Fruit fly (Drosophila melanogaster) whole organism, embryonic: ENCODE results near the gene CG4577.

Experiments
- Bgb ChIP-seq: fragments of 200-800 bp; sonication (Bioruptor generic); IDR thresholded peaks from 2 replicates; pipeline ENCODE4 v1.3.6; 2022; ENCODE audit warnings: missing biosample characterization, missing genetic modification characterization; ENCODE audit not compliant: partially characterized antibody
- CG10209 ChIP-seq: fragments of 200-800 bp; sonication (Bioruptor generic); optimal IDR thresholded peaks from 3 replicates; lab custom pipeline; 2017; ENCODE audit warnings: missing biosample characterization, mild to moderate bottlenecking, missing genetic modification characterization, missing genetic modification reagents
- CG10979 ChIP-seq: fragments of 200-800 bp; sonication (Bioruptor generic); optimal IDR thresholded peaks from 2 replicates; lab custom pipeline; 2018; ENCODE audit warnings: missing biosample characterization, mild to moderate bottlenecking, missing genetic modification characterization, moderate library complexity
- CG11504 ChIP-seq: fragments of 200-800 bp; sonication (Bioruptor generic); optimal IDR thresholded peaks from 3 replicates; lab custom pipeline; 2019; ENCODE audit warnings: missing biosample characterization, mild to moderate bottlenecking, missing genetic modification characterization, moderate library complexity
- CG11696 ChIP-seq: fragments of 200-800 bp; sonication (Bioruptor generic); IDR thresholded peaks from 2 replicates; pipeline ENCODE4 v1.3.6; 2022; ENCODE audit warnings: missing biosample characterization, missing genetic modification characterization
- CG12391 ChIP-seq: fragments of 200-800 bp; sonication (Bioruptor generic); optimal IDR thresholded peaks from 3 replicates; lab custom pipeline; 2018; ENCODE audit warnings: missing biosample characterization, mild to moderate bottlenecking, missing genetic modification characterization, moderate library complexity
- CG13775 ChIP-seq: fragments of 200-800 bp; sonication (Bioruptor generic); optimal IDR thresholded peaks from 3 replicates; lab custom pipeline; 2017; ENCODE audit warnings: missing biosample characterization, mild to moderate bottlenecking, missing genetic modification characterization
- CG15073 ChIP-seq: fragments of 200-800 bp; sonication (Bioruptor generic); optimal IDR thresholded peaks from 2 replicates; lab custom pipeline; 2016; ENCODE audit warnings: missing biosample characterization, missing genetic modification characterization
- CG18262 ChIP-seq: fragments of 200-800 bp; optimal IDR thresholded peaks from 3 replicates; lab custom pipeline; 2019; ENCODE audit warnings: missing biosample characterization, mild to moderate bottlenecking, missing genetic modification characterization, moderate library complexity
- CG18619 ChIP-seq: fragments of 200-800 bp; sonication (Bioruptor generic); optimal IDR thresholded peaks from 3 replicates; lab custom pipeline; 2017; ENCODE audit warnings: missing biosample characterization, mild to moderate bottlenecking, missing genetic modification characterization
- CG2120 ChIP-seq: fragments of 200-800 bp; sonication (Bioruptor generic); optimal IDR thresholded peaks from 3 replicates; lab custom pipeline; 2016; ENCODE audit warnings: missing biosample characterization, missing genetic modification characterization
- CG31441 ChIP-seq: fragments of 200-800 bp; sonication (Bioruptor generic); IDR thresholded peaks from 2 replicates; pipeline ENCODE4 v1.3.6; 2022; ENCODE audit warnings: missing biosample characterization, missing genetic modification characterization
- CG3281 ChIP-seq: fragments of 200-800 bp; sonication (Bioruptor generic); optimal IDR thresholded peaks from 3 replicates; lab custom pipeline; 2017; ENCODE audit warnings: missing biosample characterization, mild to moderate bottlenecking, missing genetic modification characterization
- CG42726 ChIP-seq: fragments of 200-800 bp; sonication (Bioruptor generic); IDR thresholded peaks from 2 replicates; pipeline ENCODE4 v1.3.6; 2022; ENCODE audit warnings: missing biosample characterization, missing genetic modification characterization; ENCODE audit not compliant: partially characterized antibody
- CG4404 ChIP-seq: fragments of 200-800 bp; sonication (Bioruptor generic); IDR thresholded peaks from 2 replicates; pipeline ENCODE4 v1.3.6; 2022; ENCODE audit warnings: missing biosample characterization, missing genetic modification characterization
- CG7556 ChIP-seq: fragments of 200-800 bp; sonication (Bioruptor generic); optimal IDR thresholded peaks from 2 replicates; lab custom pipeline; 2017; ENCODE audit warnings: missing biosample characterization, mild to moderate bottlenecking, missing genetic modification characterization
- CG7839 ChIP-seq: fragments of 200-800 bp; sonication (Bioruptor generic); optimal IDR thresholded peaks from 3 replicates; lab custom pipeline; 2018; ENCODE audit warnings: missing biosample characterization, mild to moderate bottlenecking, missing genetic modification characterization, moderate library complexity
- CG9932 ChIP-seq: fragments of 200-800 bp; sonication (Bioruptor generic); IDR thresholded peaks from 2 replicates; pipeline ENCODE4 v1.3.6; 2022; ENCODE audit warnings: missing biosample characterization, missing genetic modification characterization
- HHEX ChIP-seq: fragments of 200-800 bp; sonication (Bioruptor generic); optimal IDR thresholded peaks from 3 replicates; lab custom pipeline; 2017; ENCODE audit warnings: missing biosample characterization, mild to moderate bottlenecking, missing genetic modification characterization, missing genetic modification reagents
- Hmr ChIP-seq: fragments of 200-800 bp; sonication (Bioruptor generic); optimal IDR thresholded peaks from 3 replicates; lab custom pipeline; 2017; ENCODE audit warnings: mild to moderate bottlenecking, missing biosample characterization, missing genetic modification reagents, missing genetic modification characterization
- Lpt ChIP-seq: fragments of >200 bp; optimal IDR thresholded peaks from 2 replicates; lab custom pipeline; 2018; ENCODE audit warnings: missing biosample characterization, missing genetic modification characterization
- NC2α ChIP-seq: fragments of 200-800 bp; sonication (Bioruptor generic); optimal IDR thresholded peaks from 2 replicates; lab custom pipeline; 2016; ENCODE audit warnings: missing biosample characterization, missing genetic modification characterization
- NfI ChIP-seq: fragments of 200-800 bp; sonication (Bioruptor generic); optimal IDR thresholded peaks from 3 replicates; lab custom pipeline; 2018; ENCODE audit warnings: missing biosample characterization, mild to moderate bottlenecking, missing genetic modification characterization, moderate library complexity
- PHDP ChIP-seq: fragments of 200-800 bp; sonication (Bioruptor generic); optimal IDR thresholded peaks from 3 replicates; lab custom pipeline; 2018; ENCODE audit warnings: missing biosample characterization, mild to moderate bottlenecking, missing genetic modification characterization, moderate library complexity
- Poxn ChIP-seq: fragments of 200-800 bp; sonication (Bioruptor generic); IDR thresholded peaks from 2 replicates; pipeline ENCODE4 v1.3.6; 2022; ENCODE audit warnings: missing biosample characterization, missing genetic modification characterization
- Sox102F ChIP-seq: fragments of 200-800 bp; sonication (Bioruptor generic); optimal IDR thresholded peaks from 2 replicates; lab custom pipeline; 2018; ENCODE audit warnings: missing biosample characterization, mild to moderate bottlenecking, missing genetic modification characterization, moderate library complexity
- ab ChIP-seq: fragments of 200-800 bp; sonication (Bioruptor generic); optimal IDR thresholded peaks from 2 replicates; lab custom pipeline; 2016; ENCODE audit warnings: missing biosample characterization, missing genetic modification characterization
- amos ChIP-seq: fragments of 200-800 bp; sonication (Bioruptor generic); IDR thresholded peaks from 2 replicates; pipeline ENCODE4 v1.3.6; 2022; ENCODE audit warnings: missing biosample characterization, missing genetic modification characterization; ENCODE audit not compliant: partially characterized antibody
- bcd ChIP-seq: fragments of 200-800 bp; sonication (Bioruptor generic); optimal IDR thresholded peaks from 2 replicates; lab custom pipeline; 2017; ENCODE audit warnings: missing biosample characterization, mild to moderate bottlenecking, missing genetic modification characterization
- br ChIP-seq: fragments of >200 bp; optimal IDR thresholded peaks from 2 replicates; lab custom pipeline; 2017
- cas ChIP-seq: fragments of 200-800 bp; sonication (Bioruptor generic); IDR thresholded peaks from 2 replicates; pipeline ENCODE4 v1.3.6; 2022; ENCODE audit warnings: missing biosample characterization, missing genetic modification characterization
- corto ChIP-seq: fragments of 200-800 bp; sonication (Bioruptor generic); optimal IDR thresholded peaks from 2 replicates; lab custom pipeline; 2016; ENCODE audit warnings: missing biosample characterization, mild to moderate bottlenecking, missing genetic modification characterization, moderate library complexity
- dan ChIP-seq: fragments of 200-800 bp; sonication (Bioruptor generic); IDR thresholded peaks from 2 replicates; pipeline ENCODE4 v1.3.6; 2022; ENCODE audit warnings: missing biosample characterization, missing genetic modification characterization
- dmrt99B ChIP-seq: fragments of 200-800 bp; sonication (Bioruptor generic); optimal IDR thresholded peaks from 2 replicates; lab custom pipeline; 2018; ENCODE audit warnings: missing biosample characterization, mild to moderate bottlenecking, missing genetic modification characterization, moderate library complexity
- dpn ChIP-seq, 2 experiments: fragments of 200-800 bp; sonication (Bioruptor generic); optimal IDR thresholded peaks; 3 replicates each; lab custom pipeline; 2016; ENCODE audit warnings: missing biosample characterization in 2 of 2, missing genetic modification characterization in 2 of 2
- eyg ChIP-seq: fragments of 200-800 bp; sonication (Bioruptor generic); optimal IDR thresholded peaks from 3 replicates; lab custom pipeline; 2016; ENCODE audit warnings: missing biosample characterization, missing genetic modification characterization
- fd96Cb ChIP-seq: fragments of 200-800 bp; sonication (Bioruptor generic); optimal IDR thresholded peaks from 2 replicates; lab custom pipeline; 2018; ENCODE audit warnings: missing biosample characterization, mild to moderate bottlenecking, missing genetic modification characterization, moderate library complexity
- grau ChIP-seq: fragments of 200-800 bp; optimal IDR thresholded peaks from 3 replicates; lab custom pipeline; 2019; ENCODE audit warnings: missing biosample characterization, mild to moderate bottlenecking, missing genetic modification characterization, moderate library complexity
- her ChIP-seq: fragments of 200-800 bp; sonication (Bioruptor generic); optimal IDR thresholded peaks from 2 replicates; lab custom pipeline; 2016; ENCODE audit warnings: missing biosample characterization, missing genetic modification characterization
- klu ChIP-seq: fragments of 200-800 bp; sonication (Bioruptor generic); IDR thresholded peaks from 2 replicates; pipeline ENCODE4 v1.3.6; 2022; ENCODE audit warnings: missing biosample characterization, missing genetic modification characterization
- phol ChIP-seq: fragments of 200-800 bp; sonication (Bioruptor generic); optimal IDR thresholded peaks from 3 replicates; lab custom pipeline; 2018; ENCODE audit warnings: missing biosample characterization, mild to moderate bottlenecking, missing genetic modification characterization, moderate library complexity
- pita ChIP-seq: fragments of 200-800 bp; sonication (Bioruptor generic); optimal IDR thresholded peaks from 2 replicates; lab custom pipeline; 2017; ENCODE audit warnings: missing biosample characterization, mild to moderate bottlenecking, missing genetic modification characterization
- prd ChIP-seq, 3 experiments: fragments of >200 bp in 2 of 3; fragments of 200-800 bp in 1 of 3; sonication (Bioruptor generic) in 1 of 3; optimal IDR thresholded peaks in 2 of 3; IDR thresholded peaks in 1 of 3; 2 replicates in 2 of 3; 3 replicates in 1 of 3; pipeline versions ENCODE4 v1.3.6 to Lab custom; 2017 to 2022; ENCODE audit warnings: missing biosample characterization in 1 of 3, missing genetic modification characterization in 1 of 3
- pros ChIP-seq: fragments of 200-800 bp; sonication (Bioruptor generic); optimal IDR thresholded peaks from 3 replicates; lab custom pipeline; 2019; ENCODE audit warnings: missing biosample characterization, mild to moderate bottlenecking, missing genetic modification characterization, moderate library complexity
- slbo ChIP-seq: fragments of 200-800 bp; sonication (Bioruptor generic); IDR thresholded peaks from 2 replicates; pipeline ENCODE4 v1.3.6; 2022; ENCODE audit warnings: missing biosample characterization, missing genetic modification characterization
- ttk ChIP-seq: fragments of 200-800 bp; sonication (Bioruptor generic); IDR thresholded peaks from 2 replicates; pipeline ENCODE4 v2.1.2; 2022; ENCODE audit warnings: missing biosample characterization, missing genetic modification characterization

Gene CG4577

DNA sequence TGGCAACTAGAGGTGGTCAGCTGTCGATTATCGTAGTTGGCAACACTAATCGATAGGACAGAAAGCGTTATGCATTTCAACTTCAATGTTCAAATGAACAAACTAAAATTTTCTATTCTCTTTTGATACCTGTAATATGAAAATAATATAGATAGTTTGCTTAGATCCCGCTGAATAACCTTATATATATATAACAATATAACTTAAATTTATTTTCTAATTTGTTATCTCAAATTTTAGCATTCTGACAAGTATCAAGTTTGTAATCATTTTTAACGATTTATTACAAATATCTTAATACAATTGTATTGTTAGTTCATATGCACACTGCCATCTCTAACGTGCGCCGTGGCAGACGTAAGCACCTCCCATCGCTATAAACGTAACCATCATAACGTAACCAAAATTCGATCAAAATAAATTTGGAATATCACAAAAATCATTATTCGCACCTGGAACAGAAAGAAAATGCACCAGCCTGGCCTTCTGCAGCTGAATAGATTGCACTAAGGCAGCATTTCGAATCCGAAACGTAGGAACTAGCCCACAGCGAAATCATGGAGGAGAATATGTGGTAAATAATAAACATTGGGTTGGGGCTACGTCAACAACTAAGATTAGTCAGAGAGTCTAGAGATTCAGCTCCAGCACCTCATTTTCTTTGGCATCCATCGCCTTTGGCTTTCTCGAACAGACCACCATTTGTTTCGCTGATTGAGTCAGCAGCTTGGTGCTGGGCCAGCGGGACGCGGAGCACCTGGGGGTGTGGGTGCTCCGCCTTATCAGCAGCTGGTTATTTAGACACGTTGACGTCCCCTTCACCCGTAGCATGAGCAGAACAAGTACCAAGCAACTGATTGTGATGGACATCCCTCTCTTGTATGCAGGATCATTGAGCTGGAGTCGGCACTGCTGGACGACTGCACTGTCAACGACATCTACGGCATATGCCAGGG lies 5.3 kb upstream of the CG4577 start, which contains the start of the genes Pino and TBC1D23 (continued):
- TF ChIP-seq CG15073 (GFP tag; lab: Kevin White, UChicago) (no peak), CG10979 (tag; lab: Kevin White, UChicago) (peak; percentile 54), Bgb (GFP tag; lab: Robert Waterston, UW) (peak; percentile 46), her (no peak), CG4404 (GFP tag; lab: Robert Waterston, UW) (peak; percentile 63), klu (GFP tag; lab: Robert Waterston, UW) (peak; percentile 62; the same call in 1 of the 2 replicates), eyg (GFP tag; lab: Kevin White, UChicago) (no peak), CG18619 (GFP tag; lab: Kevin White, UChicago) (peak; percentile 63), CG11696 (GFP tag; lab: Robert Waterston, UW) (no peak), amos (peak; percentile 61; the same call in 1 of the 2 replicates)

- TF ChIP-seq Lpt (GFP tag; lab: Kevin White, UChicago) (no peak), pros (GFP tag; lab: Kevin White, UChicago) (no peak), ttk (GFP tag; lab: Robert Waterston, UW) (no peak), CG10209 (peak; percentile 31), CG7556 (GFP tag; lab: Kevin White, UChicago) (peak; percentile 56), br (lab: Kevin White, UChicago) (no peak), dan (GFP tag; lab: Robert Waterston, UW) (no peak), fd96Cb (tag; lab: Kevin White, UChicago) (no peak), NC2α (no peak), CG42726 (GFP tag; lab: Robert Waterston, UW) (no peak), HHEX (GFP tag; lab: Kevin White, UChicago) (peak; percentile 7), CG3281 (peak; percentile 47), Poxn (GFP tag; lab: Robert Waterston, UW) (no peak), ab (no peak), CG11504 (tag; lab: Kevin White, UChicago) (no peak), dmrt99B (tag; lab: Kevin White, UChicago) (peak; percentile 17), CG12391 (tag; lab: Kevin White, UChicago) (peak; percentile 34), CG18262 (tag; lab: Kevin White, UChicago) (no peak), PHDP (tag; lab: Kevin White, UChicago) (peak; percentile 35), NfI (GFP tag; lab: Kevin White, UChicago) (peak; percentile 18), prd (optimal IDR thresholded peaks at IDR 0.05; lab: Kevin White, UChicago) (no peak), prd (GFP tag; IDR thresholded peaks at IDR 0.05; lab: Robert Waterston, UW) (0 out of 3 replicates have a peak, but pooled peaks have one; percentile 10), bcd (GFP tag; lab: Kevin White, UChicago) (peak; percentile 22), CG9932 (GFP tag; lab: Robert Waterston, UW) (peak; percentile 12; the same call in 1 of the 2 replicates), CG13775 (peak; percentile 16), phol (tag; lab: Kevin White, UChicago) (peak; percentile 5), CG7839 (tag; lab: Kevin White, UChicago) (peak; percentile 19), CG15073 (GFP tag; lab: Kevin White, UChicago) (no peak), pita (GFP tag; lab: Kevin White, UChicago) (no peak), Sox102F (GFP tag; lab: Kevin White, UChicago) (peak; percentile 40), grau (tag; lab: Kevin White, UChicago) (peak; percentile 36), Hmr (peak; percentile 67), CG2120 (GFP tag; lab: Kevin White, UChicago) (peak; percentile 42), slbo (GFP tag; lab: Robert Waterston, UW) (peak; percentile 32; the same call in 1 of the 2 replicates), corto (GFP tag; lab: Kevin White, UChicago) (no peak), cas (GFP tag; lab: Robert Waterston, UW) (no peak), CG31441 (GFP tag; lab: Robert Waterston, UW) (0 out of 2 replicates have a peak, but pooled peaks have one; percentile 30), dpn (GFP tag; optimal IDR thresholded peaks at IDR 0.05; lab: Kevin White, UChicago) (no peak)
Measured at dm6 chr2L:1135495-1135894, 1.0 kb downstream of the CG4577 start.
